Worm (Caenorhabditis elegans): Measurements from ENCODE around the gene ZK354.2.

DNA sequence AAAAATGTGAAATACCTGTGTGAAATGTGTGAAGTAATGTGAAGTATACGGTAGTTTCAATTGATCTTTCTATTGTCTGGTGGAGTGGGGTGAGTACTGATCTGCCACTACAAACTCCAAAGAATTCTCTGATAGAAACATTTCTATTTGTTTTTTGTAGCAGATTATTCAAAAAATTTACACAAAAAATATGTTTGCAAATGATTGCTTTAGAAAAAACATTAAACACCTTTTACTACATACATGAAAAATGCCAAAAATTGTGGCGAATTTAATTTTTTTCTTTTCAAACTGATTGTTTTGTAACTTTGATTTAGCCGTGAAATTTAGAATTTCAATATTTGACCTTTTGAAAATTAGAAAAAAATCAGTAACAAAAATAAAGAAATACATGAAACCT lies 3.5 kb upstream of the ZK354.2 start, which contains the start of gene ZK354.3:
- TF ChIP-seq him-1 (tag; optimal IDR thresholded peaks at IDR 0.05) (no peak), W03F9.2 (tag; optimal IDR thresholded peaks at IDR 0.05) (no peak), dao-5 (tag; optimal IDR thresholded peaks at IDR 0.05) (no peak)
